Fruit fly (Drosophila melanogaster) whole organism, embryonic: ENCODE measurements around the gene CG11668.
A peak's percentile ranks its signal among the peaks of the same experiment; 100 is the strongest.

Experiments used
- Ada2b ChIP-seq: fragments of 200-800 bp; sonication (Bioruptor generic); IDR thresholded peaks from 2 replicates; pipeline ENCODE4 v1.3.6; 2022; ENCODE audit warnings: missing biosample characterization, missing genetic modification characterization
- CG10321 ChIP-seq: fragments of 200-800 bp; sonication (Bioruptor generic); IDR thresholded peaks from 2 replicates; pipeline ENCODE4 v1.3.6; 2022; ENCODE audit warnings: missing biosample characterization, missing genetic modification characterization
- CG10543 ChIP-seq: fragments of 200-800 bp; sonication (Bioruptor generic); optimal IDR thresholded peaks from 3 replicates; lab custom pipeline; 2017; ENCODE audit warnings: missing biosample characterization, mild to moderate bottlenecking, missing genetic modification characterization, moderate library complexity
- CG11085 ChIP-seq: fragments of 200-800 bp; sonication (Bioruptor generic); IDR thresholded peaks from 2 replicates; pipeline ENCODE4 v1.3.6; 2022; ENCODE audit warnings: missing biosample characterization, missing genetic modification characterization
- CG12104 ChIP-seq: fragments of 200-800 bp; sonication (Bioruptor generic); optimal IDR thresholded peaks from 3 replicates; lab custom pipeline; 2016; ENCODE audit warnings: missing biosample characterization, missing genetic modification characterization
- CG12299 ChIP-seq: fragments of 200-800 bp; sonication (Bioruptor generic); optimal IDR thresholded peaks from 2 replicates; lab custom pipeline; 2018; ENCODE audit warnings: missing biosample characterization, mild to moderate bottlenecking, missing genetic modification characterization
- CG14667 ChIP-seq: fragments of 200-800 bp; sonication (Bioruptor generic); IDR thresholded peaks from 2 replicates; pipeline ENCODE4 v1.3.6; 2022; ENCODE audit warnings: missing biosample characterization, missing genetic modification characterization
- CG1647 ChIP-seq: fragments of 200-800 bp; sonication (Bioruptor generic); optimal IDR thresholded peaks from 3 replicates; lab custom pipeline; 2016; ENCODE audit warnings: missing biosample characterization, missing genetic modification characterization
- CG1792 ChIP-seq: fragments of 200-800 bp; sonication (Bioruptor generic); optimal IDR thresholded peaks from 2 replicates; lab custom pipeline; 2016; ENCODE audit warnings: missing biosample characterization, missing genetic modification characterization
- CG18262 ChIP-seq: fragments of 200-800 bp; optimal IDR thresholded peaks from 3 replicates; lab custom pipeline; 2019; ENCODE audit warnings: missing biosample characterization, mild to moderate bottlenecking, missing genetic modification characterization, moderate library complexity
- CG3065 ChIP-seq: fragments of 200-800 bp; sonication (Bioruptor generic); optimal IDR thresholded peaks from 2 replicates; lab custom pipeline; 2016; ENCODE audit warnings: missing biosample characterization, missing genetic modification characterization
- CG31388 ChIP-seq: fragments of 200-800 bp; sonication (Bioruptor generic); optimal IDR thresholded peaks from 2 replicates; lab custom pipeline; 2016; ENCODE audit warnings: missing biosample characterization, missing genetic modification characterization
- CG32772 ChIP-seq: fragments of 200-800 bp; sonication (Bioruptor generic); IDR thresholded peaks from 2 replicates; pipeline ENCODE4 v1.3.6; 2022; ENCODE audit warnings: missing biosample characterization, missing genetic modification characterization
- CG6654 ChIP-seq: fragments of 200-800 bp; sonication (Bioruptor generic); optimal IDR thresholded peaks from 2 replicates; lab custom pipeline; 2017; ENCODE audit warnings: missing biosample characterization, mild to moderate bottlenecking, missing genetic modification characterization
- CG6683 ChIP-seq: fragments of 200-800 bp; sonication (Bioruptor generic); optimal IDR thresholded peaks from 2 replicates; lab custom pipeline; 2017; ENCODE audit warnings: missing biosample characterization, mild to moderate bottlenecking, missing genetic modification characterization, missing genetic modification reagents
- CG6854 ChIP-seq: fragments of 200-800 bp; sonication (Bioruptor generic); optimal IDR thresholded peaks from 3 replicates; lab custom pipeline; 2017; ENCODE audit warnings: missing biosample characterization, mild to moderate bottlenecking, missing genetic modification characterization
- CG7745 ChIP-seq: fragments of 200-800 bp; sonication (Bioruptor generic); optimal IDR thresholded peaks from 2 replicates; lab custom pipeline; 2018; ENCODE audit warnings: missing biosample characterization, mild to moderate bottlenecking, missing genetic modification characterization, moderate library complexity
- CG7839 ChIP-seq: fragments of 200-800 bp; sonication (Bioruptor generic); optimal IDR thresholded peaks from 3 replicates; lab custom pipeline; 2018; ENCODE audit warnings: missing biosample characterization, mild to moderate bottlenecking, missing genetic modification characterization, moderate library complexity
- CG7987 ChIP-seq: fragments of 200-800 bp; sonication (Bioruptor generic); optimal IDR thresholded peaks from 2 replicates; lab custom pipeline; 2018; ENCODE audit warnings: missing biosample characterization, mild to moderate bottlenecking, missing genetic modification characterization, moderate library complexity
- CkIIα-i1 ChIP-seq: fragments of 200-800 bp; sonication (Bioruptor generic); IDR thresholded peaks from 2 replicates; pipeline ENCODE4 v1.3.6; 2022; ENCODE audit warnings: missing biosample characterization, missing genetic modification characterization
- D19B ChIP-seq: fragments of 200-800 bp; sonication (Bioruptor generic); optimal IDR thresholded peaks from 2 replicates; lab custom pipeline; 2017; ENCODE audit warnings: missing biosample characterization, mild to moderate bottlenecking, missing genetic modification characterization
- Elba2 ChIP-seq: fragments of 200-800 bp; sonication (Bioruptor generic); optimal IDR thresholded peaks from 3 replicates; lab custom pipeline; 2016; ENCODE audit warnings: missing biosample characterization, missing genetic modification characterization
- H2.0 ChIP-seq: fragments of 200-800 bp; sonication (Bioruptor generic); IDR thresholded peaks from 2 replicates; pipeline ENCODE4 v1.3.6; 2022; ENCODE audit warnings: missing biosample characterization, missing genetic modification characterization
- HLH4C ChIP-seq: fragments of 200-800 bp; sonication (Bioruptor generic); IDR thresholded peaks from 3 replicates; pipeline ENCODE4 v1.3.6; 2022; ENCODE audit warnings: missing biosample characterization, missing genetic modification characterization; ENCODE audit not compliant: partially characterized antibody
- Hr3 ChIP-seq: fragments of 200-800 bp; sonication (Bioruptor generic); optimal IDR thresholded peaks from 3 replicates; lab custom pipeline; 2016; ENCODE audit warnings: missing biosample characterization, missing genetic modification characterization
- Hr51 ChIP-seq, 2 experiments: fragments of 200-800 bp; sonication (Bioruptor generic); optimal IDR thresholded peaks; 2 replicates in 1 of 2; 3 replicates in 1 of 2; lab custom pipeline; 2016 to 2018; ENCODE audit warnings: missing biosample characterization in 2 of 2, missing genetic modification characterization in 2 of 2, mild to moderate bottlenecking in 1 of 2, moderate library complexity in 1 of 2
- Hr78 ChIP-seq, 2 experiments: fragments of 200-800 bp in 1 of 2; fragments of >200 bp in 1 of 2; sonication (Bioruptor generic) in 1 of 2; optimal IDR thresholded peaks; 2 replicates each; lab custom pipeline; 2017 to 2019; ENCODE audit warnings: missing biosample characterization in 2 of 2, missing genetic modification characterization in 2 of 2, mild to moderate bottlenecking in 1 of 2, moderate library complexity in 1 of 2
- Meics ChIP-seq: fragments of 200-800 bp; sonication (Bioruptor generic); optimal IDR thresholded peaks from 2 replicates; lab custom pipeline; 2017; ENCODE audit warnings: missing biosample characterization, mild to moderate bottlenecking, missing genetic modification characterization
- Oli ChIP-seq: fragments of 200-800 bp; sonication (Bioruptor generic); optimal IDR thresholded peaks from 2 replicates; lab custom pipeline; 2018; ENCODE audit warnings: missing biosample characterization, mild to moderate bottlenecking, missing genetic modification characterization, moderate library complexity
- Ptx1 ChIP-seq: fragments of 200-800 bp; sonication (Bioruptor generic); IDR thresholded peaks from 2 replicates; pipeline ENCODE4 v1.3.6; 2022; ENCODE audit warnings: missing biosample characterization, missing genetic modification characterization
- Ravus ChIP-seq: fragments of 200-800 bp; sonication (Bioruptor generic); IDR thresholded peaks from 2 replicates; pipeline ENCODE4 v1.3.6; 2022; ENCODE audit warnings: missing biosample characterization, missing genetic modification characterization
- Rfx ChIP-seq: fragments of 200-800 bp; sonication (Bioruptor generic); IDR thresholded peaks from 2 replicates; pipeline ENCODE4 v1.3.6; 2022; ENCODE audit warnings: missing biosample characterization, missing genetic modification characterization
- Sin3A ChIP-seq: fragments of >200 bp; optimal IDR thresholded peaks from 2 replicates; lab custom pipeline; 2018
- Sox102F ChIP-seq: fragments of 200-800 bp; sonication (Bioruptor generic); optimal IDR thresholded peaks from 2 replicates; lab custom pipeline; 2018; ENCODE audit warnings: missing biosample characterization, mild to moderate bottlenecking, missing genetic modification characterization, moderate library complexity
- chn ChIP-seq: fragments of 200-800 bp; sonication (Bioruptor generic); optimal IDR thresholded peaks from 2 replicates; lab custom pipeline; 2016; ENCODE audit warnings: missing biosample characterization, missing genetic modification characterization
- cwo ChIP-seq: fragments of 200-800 bp; sonication (Bioruptor generic); optimal IDR thresholded peaks from 3 replicates; lab custom pipeline; 2017; ENCODE audit warnings: missing biosample characterization, missing genetic modification characterization, mild to moderate bottlenecking, moderate library complexity, missing genetic modification reagents
- da ChIP-seq: fragments of 200-800 bp; sonication (Bioruptor generic); optimal IDR thresholded peaks from 2 replicates; lab custom pipeline; 2016; ENCODE audit warnings: missing biosample characterization, missing genetic modification characterization
- dysf ChIP-seq: fragments of 200-800 bp; sonication (Bioruptor generic); IDR thresholded peaks from 3 replicates; pipeline ENCODE4 v1.3.6; 2022; ENCODE audit warnings: missing biosample characterization, missing genetic modification characterization
- gce ChIP-seq: fragments of 200-800 bp; sonication (Bioruptor generic); IDR thresholded peaks from 3 replicates; pipeline ENCODE4 v1.3.6; 2022; ENCODE audit warnings: missing biosample characterization, missing genetic modification characterization
- lab ChIP-seq: fragments of 200-800 bp; sonication (Bioruptor generic); optimal IDR thresholded peaks from 3 replicates; lab custom pipeline; 2017; ENCODE audit warnings: missing biosample characterization, missing genetic modification characterization, mild to moderate bottlenecking, moderate library complexity, missing genetic modification reagents
- mam ChIP-seq: fragments of 200-800 bp; sonication (Bioruptor generic); optimal IDR thresholded peaks from 3 replicates; lab custom pipeline; 2016; ENCODE audit warnings: missing biosample characterization, missing genetic modification characterization
- mld ChIP-seq: fragments of 200-800 bp; sonication (Bioruptor generic); IDR thresholded peaks from 3 replicates; pipeline ENCODE4 v1.3.6; 2022; ENCODE audit warnings: missing biosample characterization, missing genetic modification characterization; ENCODE audit not compliant: partially characterized antibody
- nerfin-2 ChIP-seq: fragments of 200-800 bp; sonication (Bioruptor generic); IDR thresholded peaks from 2 replicates; pipeline ENCODE4 v1.3.6; 2022; ENCODE audit warnings: missing biosample characterization, missing genetic modification characterization; ENCODE audit not compliant: partially characterized antibody
- nmo ChIP-seq: fragments of 200-800 bp; sonication (Bioruptor generic); optimal IDR thresholded peaks from 2 replicates; lab custom pipeline; 2018; ENCODE audit warnings: missing biosample characterization, mild to moderate bottlenecking, missing genetic modification characterization, moderate library complexity
- onecut ChIP-seq: fragments of 200-800 bp; sonication (Bioruptor generic); IDR thresholded peaks from 2 replicates; pipeline ENCODE4 v1.3.6; 2022; ENCODE audit warnings: missing biosample characterization, missing genetic modification characterization
- ro ChIP-seq: fragments of 200-800 bp; sonication (Bioruptor generic); IDR thresholded peaks from 2 replicates; pipeline ENCODE4 v1.3.6; 2022; ENCODE audit warnings: missing biosample characterization, missing genetic modification characterization
- sd ChIP-seq: fragments of 200-800 bp; sonication (Bioruptor generic); optimal IDR thresholded peaks from 3 replicates; lab custom pipeline; 2018; ENCODE audit warnings: missing biosample characterization, mild to moderate bottlenecking, missing genetic modification characterization, moderate library complexity
- sens ChIP-seq: fragments of 200-800 bp; sonication (Bioruptor generic); peaks from one replicate; lab custom pipeline; 2016; ENCODE audit warnings: missing biosample characterization, missing genetic modification characterization
- tna ChIP-seq: fragments of 200-800 bp; sonication (Bioruptor generic); IDR thresholded peaks from 2 replicates; pipeline ENCODE4 v1.3.6; 2022; ENCODE audit warnings: missing biosample characterization, missing genetic modification characterization; ENCODE audit not compliant: partially characterized antibody
- trem ChIP-seq: fragments of 200-800 bp; optimal IDR thresholded peaks from 3 replicates; lab custom pipeline; 2019; ENCODE audit warnings: missing biosample characterization, mild to moderate bottlenecking, missing genetic modification characterization, moderate library complexity
- zen ChIP-seq: fragments of 200-800 bp; sonication (Bioruptor generic); optimal IDR thresholded peaks from 3 replicates; lab custom pipeline; 2018; ENCODE audit warnings: missing biosample characterization, mild to moderate bottlenecking, missing genetic modification characterization, moderate library complexity

The CG11668 gene

DNA sequence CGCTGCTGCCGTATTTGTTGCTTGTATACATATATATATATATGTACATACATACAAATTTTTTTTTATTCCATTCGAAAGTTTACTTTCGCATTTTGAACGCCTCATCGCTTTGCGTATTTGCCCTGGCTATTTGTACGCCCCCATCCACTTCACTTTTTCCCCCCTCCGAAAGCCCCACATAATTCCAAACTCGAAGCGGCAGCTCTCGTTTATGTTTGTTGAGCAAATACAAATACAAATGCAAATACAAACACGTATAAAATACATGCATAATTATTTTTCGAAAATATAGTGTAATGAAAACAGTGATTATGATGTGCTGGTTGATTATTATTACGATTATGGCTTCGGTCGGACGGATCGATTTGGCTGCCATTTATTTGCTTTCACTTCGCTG is 29.8 kb downstream of the CG11668 start (continued):
- TF ChIP-seq dysf (GFP tag; lab: Robert Waterston, UW) (peak; percentile 49; the same call in 2 of the 3 replicates), mam (GFP tag; lab: Kevin White, UChicago) (peak; percentile 26), zen (tag; lab: Kevin White, UChicago) (peak; percentile 72), cwo (GFP tag; lab: Kevin White, UChicago) (peak; percentile 77), nerfin-2 (GFP tag; lab: Robert Waterston, UW) (no peak), Meics (GFP tag; lab: Kevin White, UChicago) (peak; percentile 80), CG31388 (peak; percentile 44), tna (no peak), Hr3 (GFP tag; lab: Kevin White, UChicago) (peak; percentile 58), CG6654 (GFP tag; lab: Kevin White, UChicago) (peak; percentile 81), D19B (GFP tag; lab: Kevin White, UChicago) (peak; percentile 28), chn (peak; percentile 56), CG3065 (peak; percentile 73), CG6683 (GFP tag; lab: Kevin White, UChicago) (peak; percentile 82), Rfx (GFP tag; lab: Robert Waterston, UW) (peak; percentile 47), sens (GFP tag; lab: Kevin White, UChicago) (peak; percentile 98), onecut (GFP tag; lab: Robert Waterston, UW) (peak; percentile 85), Elba2 (GFP tag; lab: Kevin White, UChicago) (no peak), mld (GFP tag; lab: Robert Waterston, UW) (no peak), CG1792 (GFP tag; lab: Kevin White, UChicago) (peak; percentile 93), CG12299 (tag; lab: Kevin White, UChicago) (peak; percentile 74), CG10321 (GFP tag; lab: Robert Waterston, UW) (0 out of 2 replicates have a peak, but pooled peaks have one; percentile 28), CkIIα-i1 (GFP tag; lab: Robert Waterston, UW) (no peak), CG7745 (peak; percentile 80), HLH4C (GFP tag; lab: Robert Waterston, UW) (no peak), Ptx1 (GFP tag; lab: Robert Waterston, UW) (peak; percentile 34; the same call in 1 of the 2 replicates), CG14667 (GFP tag; lab: Robert Waterston, UW) (no peak), CG7839 (peak; percentile 78), Hr51 (GFP tag; optimal IDR thresholded peaks at IDR 0.05; lab: Kevin White, UChicago) (peak; percentile 37 to 81), H2.0 (GFP tag; lab: Robert Waterston, UW) (peak; percentile 53), CG6854 (GFP tag; lab: Kevin White, UChicago) (peak; percentile 79), Hr78 (GFP tag; optimal IDR thresholded peaks at IDR 0.05; lab: Kevin White, UChicago) (no peak), nmo (GFP tag; lab: Kevin White, UChicago) (peak; percentile 82), CG32772 (GFP tag; lab: Robert Waterston, UW) (no peak), CG11085 (GFP tag; lab: Robert Waterston, UW) (no peak; the same call in 1 of the 2 replicates), da (GFP tag; lab: Kevin White, UChicago) (peak; percentile 28), CG12104 (GFP tag; lab: Kevin White, UChicago) (peak; percentile 97), lab (GFP tag; lab: Kevin White, UChicago) (peak; percentile 97), CG10543 (GFP tag; lab: Kevin White, UChicago) (peak; percentile 65), Ada2b (GFP tag; lab: Robert Waterston, UW) (no peak), Oli (peak; percentile 83), Ravus (no peak; the same call in 1 of the 2 replicates), trem (tag; lab: Kevin White, UChicago) (peak; percentile 87), CG18262 (tag; lab: Kevin White, UChicago) (peak; percentile 86), CG7987 (peak; percentile 98), CG1647 (peak; percentile 56), gce (GFP tag; lab: Robert Waterston, UW) (peak; percentile 87), ro (GFP tag; lab: Robert Waterston, UW) (no peak), Sox102F (GFP tag; lab: Kevin White, UChicago) (peak; percentile 96), Sin3A (lab: Kevin White, UChicago) (no peak), sd (no peak)
